Fruit fly (Drosophila melanogaster): Measurements from ENCODE around the gene Pdk1.

Pdk1 gene

DNA sequence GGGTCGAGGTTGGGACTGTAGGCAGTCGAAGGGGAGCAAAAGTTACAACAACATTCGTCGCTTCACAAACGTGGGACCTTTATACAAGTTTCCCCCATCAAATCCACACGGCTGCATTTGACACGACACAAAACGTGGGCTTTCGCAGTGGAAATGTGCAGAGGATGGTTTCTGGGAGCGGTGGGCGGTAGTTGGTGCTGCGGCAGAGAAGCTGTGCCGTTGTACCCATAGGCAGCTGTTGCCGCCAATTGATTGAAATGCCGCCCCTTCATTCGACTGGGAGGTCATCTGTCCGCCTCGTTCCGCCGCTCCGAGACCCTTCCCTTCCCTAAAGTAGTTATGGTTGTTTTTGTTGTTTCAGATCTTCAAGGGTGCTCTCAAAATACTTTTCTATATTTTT, 20.2 kb upstream of the Pdk1 start:
- TF ChIP-seq D1 (tag; optimal IDR thresholded peaks at IDR 0.05), result peak; percentile 25
- no peak for TF ChIP-seq rn (GFP tag; IDR thresholded peaks at IDR 0.05)

DNA sequence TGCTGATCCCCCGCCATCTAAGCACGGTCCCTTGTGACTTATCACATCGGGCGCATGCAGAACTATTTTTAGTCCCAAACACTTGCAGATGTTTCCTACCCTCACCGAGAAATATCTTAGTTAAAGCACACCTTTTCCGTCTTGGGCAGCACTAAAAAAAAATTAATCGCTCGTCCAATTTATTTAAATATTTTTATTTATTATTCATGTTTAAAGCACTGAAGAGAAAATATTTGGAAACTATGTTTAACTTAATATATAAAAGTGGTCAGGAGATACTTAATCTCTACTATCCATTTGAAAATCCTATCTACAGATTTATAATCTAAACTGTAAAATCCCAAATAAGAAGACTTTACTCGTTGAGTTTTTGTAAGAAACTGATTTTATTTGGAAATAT, 19.3 kb upstream of the Pdk1 start:
- no peak for TF ChIP-seq rn (GFP tag; IDR thresholded peaks at IDR 0.05)
- TF ChIP-seq CG15710 (tag; optimal IDR thresholded peaks at IDR 0.05), result peak; percentile 22
- peak; percentile 9; the same call in 1 of the 3 replicates for TF ChIP-seq CG4496 (GFP tag; IDR thresholded peaks at IDR 0.05)

DNA sequence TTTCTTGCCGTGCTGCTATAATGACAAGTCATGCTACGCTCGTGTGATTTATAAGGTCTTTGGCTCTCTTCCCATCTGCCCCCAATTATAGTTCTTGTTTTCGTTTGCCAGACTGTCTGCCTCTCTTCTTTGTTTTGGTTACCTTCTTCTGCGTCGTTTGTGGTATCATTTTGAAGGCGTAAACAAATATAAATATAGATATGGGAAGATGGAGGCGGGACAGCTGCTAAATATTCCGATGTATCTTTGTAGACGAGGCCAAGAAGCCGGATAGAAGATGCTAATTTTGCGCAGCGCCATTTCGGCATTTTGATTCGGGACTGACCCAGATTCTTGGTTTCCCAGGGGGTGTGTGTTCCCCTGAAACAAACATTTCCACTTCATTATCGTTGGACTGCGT, 9.9 kb upstream of the Pdk1 start:
- TF ChIP-seq CG15710 (tag; optimal IDR thresholded peaks at IDR 0.05) (no peak), CG4496 (GFP tag; IDR thresholded peaks at IDR 0.05) (0 out of 3 replicates have a peak, but pooled peaks have one; percentile 29)

DNA sequence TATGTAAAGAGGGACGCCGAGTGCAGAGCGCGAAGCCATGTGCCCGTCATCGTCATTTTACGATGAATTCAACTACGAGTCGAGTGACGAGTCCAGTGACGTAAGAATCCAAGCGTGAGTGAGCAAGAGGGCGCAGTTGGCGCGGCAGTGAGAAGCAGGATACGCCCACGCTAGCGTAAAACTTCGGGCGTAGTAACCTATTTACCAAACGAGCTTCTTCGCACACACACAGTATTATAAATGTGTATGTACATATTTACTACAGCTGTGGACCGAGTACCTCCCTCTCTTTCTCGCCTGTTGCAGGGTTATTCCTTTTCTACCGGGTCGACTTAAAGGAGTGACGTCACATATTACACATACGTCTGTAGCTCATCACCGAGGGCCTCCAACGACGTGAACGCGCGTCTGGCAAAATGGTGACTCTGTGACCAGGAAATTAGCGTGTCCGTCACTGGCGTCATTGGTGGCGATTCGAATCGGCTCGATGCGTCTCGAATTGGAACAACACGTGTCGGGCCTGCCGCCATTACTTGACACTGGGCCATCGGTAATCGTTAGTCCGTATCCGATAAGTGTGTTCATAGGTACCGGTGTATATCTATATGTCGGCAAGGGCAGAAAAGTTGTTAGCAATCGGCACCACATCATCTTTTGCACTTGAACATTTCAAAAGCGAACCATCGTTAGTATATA, 5.3 kb upstream of the Pdk1 start:
- TF ChIP-seq EcR (GFP tag; optimal IDR thresholded peaks at IDR 0.05) (peak; percentile 21), gl (tag; optimal IDR thresholded peaks at IDR 0.05) (no peak), CG14655 (GFP tag; optimal IDR thresholded peaks at IDR 0.05) (no peak), fd96Ca (GFP tag; IDR thresholded peaks at IDR 0.05) (0 out of 3 replicates have a peak, but pooled peaks have one; percentile 10), D1 (tag; optimal IDR thresholded peaks at IDR 0.05) (no peak), CG8159 (tag; optimal IDR thresholded peaks at IDR 0.05) (no peak), CG8301 (tag; optimal IDR thresholded peaks at IDR 0.05) (no peak), Pif1A (GFP tag; optimal IDR thresholded peaks at IDR 0.05) (no peak)

DNA sequence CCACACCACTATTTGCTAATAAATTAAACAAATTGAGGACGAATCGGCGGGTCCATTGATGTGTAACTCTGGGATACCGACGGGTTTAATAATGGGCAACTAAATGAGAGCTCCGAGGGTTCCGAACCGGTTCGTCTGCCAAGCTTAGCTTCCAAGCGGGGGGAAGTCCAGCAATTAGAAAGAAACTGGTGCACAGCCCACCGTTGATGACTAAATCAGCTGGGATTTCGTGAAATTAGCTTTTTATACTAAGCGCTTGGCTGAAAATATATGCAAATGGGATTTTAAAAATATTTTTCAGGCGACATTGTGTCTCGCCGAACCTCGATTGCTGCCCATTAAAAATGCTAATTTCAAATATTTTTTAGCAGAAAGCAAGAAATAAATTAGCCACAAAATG, 1.8 kb upstream of the Pdk1 start:
- TF ChIP-seq CG32121 (GFP tag; IDR thresholded peaks at IDR 0.05) (no peak), fd96Ca (GFP tag; IDR thresholded peaks at IDR 0.05) (no peak), CG4496 (GFP tag; IDR thresholded peaks at IDR 0.05) (no peak), CG8301 (tag; optimal IDR thresholded peaks at IDR 0.05) (no peak), CG8159 (tag; optimal IDR thresholded peaks at IDR 0.05) (no peak), CG14655 (GFP tag; optimal IDR thresholded peaks at IDR 0.05) (no peak), CG15710 (tag; optimal IDR thresholded peaks at IDR 0.05) (no peak), Snoo (tag; optimal IDR thresholded peaks at IDR 0.05) (no peak), D1 (tag; optimal IDR thresholded peaks at IDR 0.05) (no peak), gl (tag; optimal IDR thresholded peaks at IDR 0.05) (no peak), CG12605 (GFP tag; IDR thresholded peaks at IDR 0.05) (no peak), Ets98B (GFP tag; IDR thresholded peaks at IDR 0.05) (no peak), CG10348 (GFP tag; IDR thresholded peaks at IDR 0.05) (no peak), CG17806 (tag; optimal IDR thresholded peaks at IDR 0.05) (no peak), CG13204 (GFP tag; optimal IDR thresholded peaks at IDR 0.05) (no peak), Pif1A (GFP tag; optimal IDR thresholded peaks at IDR 0.05) (no peak), CG9948 (tag; optimal IDR thresholded peaks at IDR 0.05) (no peak)

DNA sequence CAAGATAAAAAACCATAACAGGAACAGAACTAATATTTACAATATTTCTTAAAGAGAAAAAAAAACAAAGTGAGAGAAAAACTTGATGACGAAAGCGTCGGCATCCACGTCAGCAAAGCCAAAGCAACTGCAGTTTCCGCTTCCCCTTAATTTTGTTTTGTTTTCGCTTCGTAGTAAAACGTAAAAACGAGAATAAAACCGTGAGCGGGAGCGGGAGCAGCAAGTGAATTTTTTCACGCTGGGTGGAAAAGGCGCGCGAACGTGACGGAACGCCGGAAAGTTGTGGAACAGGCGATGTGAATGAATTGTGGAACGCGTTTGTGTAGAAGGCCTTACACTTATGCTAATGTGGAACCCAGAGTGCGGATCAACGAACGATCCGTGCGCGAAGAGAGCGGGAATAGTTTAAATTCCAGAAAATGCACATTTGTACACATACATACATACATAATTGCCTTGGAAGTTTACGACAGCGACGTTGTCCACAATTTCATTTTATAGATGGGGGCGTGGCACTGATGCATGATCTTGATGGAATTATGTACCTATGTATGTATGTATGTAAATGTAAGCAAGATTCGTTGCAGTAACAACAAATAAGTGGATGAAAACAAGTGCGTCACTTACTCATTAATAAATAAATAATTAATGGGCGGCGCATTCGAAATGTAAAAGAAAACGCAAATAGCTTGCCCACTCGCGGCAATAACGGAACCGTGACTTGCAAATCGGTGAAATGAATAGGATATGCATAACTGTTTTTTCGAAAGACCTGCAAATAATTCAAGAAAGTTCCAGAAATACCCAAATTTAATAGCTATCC, 744 bp upstream of the Pdk1 start:
- TF ChIP-seq D1 (tag; optimal IDR thresholded peaks at IDR 0.05), result peak; percentile 33
- TF ChIP-seq CG34367 (tag; optimal IDR thresholded peaks at IDR 0.05), result no peak
- TF ChIP-seq Pif1A (GFP tag; optimal IDR thresholded peaks at IDR 0.05), result no peak
- TF ChIP-seq EcR (GFP tag; optimal IDR thresholded peaks at IDR 0.05), result peak; percentile 96
- 0 out of 2 replicates have a peak, but pooled peaks have one; percentile 32 for TF ChIP-seq CG32121 (GFP tag; IDR thresholded peaks at IDR 0.05)
- peak; percentile 41; the same call in 1 of the 2 replicates for TF ChIP-seq CG12605 (GFP tag; IDR thresholded peaks at IDR 0.05)
- TF ChIP-seq CG14655 (GFP tag; optimal IDR thresholded peaks at IDR 0.05), result no peak
- no peak for TF ChIP-seq CG17806 (tag; optimal IDR thresholded peaks at IDR 0.05)
- TF ChIP-seq Ets98B (GFP tag; IDR thresholded peaks at IDR 0.05), result peak; percentile 29; the same call in 1 of the 2 replicates
- peak; percentile 75 for TF ChIP-seq CG4496 (GFP tag; IDR thresholded peaks at IDR 0.05)
- TF ChIP-seq CG13204 (GFP tag; optimal IDR thresholded peaks at IDR 0.05), result peak; percentile 74
- TF ChIP-seq CG10348 (GFP tag; IDR thresholded peaks at IDR 0.05), result no peak
- TF ChIP-seq Pif1B (GFP tag; optimal IDR thresholded peaks at IDR 0.05), result peak; percentile 29

DNA sequence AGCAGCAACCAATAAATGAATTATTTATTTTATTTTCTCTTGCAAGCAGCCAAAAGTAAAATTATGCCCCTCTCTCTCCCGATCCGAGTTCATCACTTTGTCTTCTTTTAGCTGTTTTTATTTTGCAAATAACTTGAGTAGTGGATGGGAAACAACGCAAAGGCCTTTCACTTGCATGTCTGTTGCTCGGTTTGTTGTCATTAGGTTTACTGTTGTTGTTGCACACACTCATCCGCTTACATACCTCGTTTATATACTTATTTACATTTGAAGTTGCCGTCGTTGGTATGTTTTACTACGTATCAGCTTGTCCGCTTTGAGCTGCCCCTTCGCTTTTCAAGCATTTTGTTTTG, 1.5 kb downstream of the Pdk1 start:
- TF ChIP-seq rn (GFP tag; IDR thresholded peaks at IDR 0.05) (no peak), CG13204 (GFP tag; optimal IDR thresholded peaks at IDR 0.05) (no peak), CG17806 (tag; optimal IDR thresholded peaks at IDR 0.05) (no peak), CG10348 (GFP tag; IDR thresholded peaks at IDR 0.05) (no peak), CG9948 (tag; optimal IDR thresholded peaks at IDR 0.05) (no peak), CG8159 (tag; optimal IDR thresholded peaks at IDR 0.05) (no peak), Pif1A (GFP tag; optimal IDR thresholded peaks at IDR 0.05) (no peak)

Data from whole organism, pupa.